Worm (Caenorhabditis elegans): Measurements from ENCODE around the gene F08D12.12.

The F08D12.12 gene

DNA sequence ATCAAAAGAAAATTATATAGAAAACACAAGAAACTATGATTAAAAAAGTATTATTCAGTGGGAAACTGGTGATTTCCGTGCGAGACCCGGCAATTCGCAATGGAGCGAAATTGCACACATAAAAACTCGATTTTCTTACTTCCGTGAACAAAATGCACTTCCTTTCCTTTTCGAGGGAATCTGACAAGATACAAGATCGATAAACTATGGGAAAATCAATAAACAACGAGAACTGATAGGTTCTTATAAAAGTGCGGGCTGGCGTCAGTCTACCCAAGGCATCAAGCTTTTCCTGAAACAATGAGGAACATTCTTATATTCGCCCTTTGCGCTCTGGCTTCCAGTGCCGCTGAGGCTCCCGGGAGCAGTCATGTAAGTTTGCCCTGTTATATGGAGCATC lies 33.9 kb downstream of the F08D12.12 start, which contains the start of gene F29A7.3:
TSS of gene F29A7.3 (plus strand) at position 301 of the 400 bp plus-strand sequence.
- TF ChIP-seq snpc-4 (tag; optimal IDR thresholded peaks at IDR 0.05) = no peak
- TF ChIP-seq nhr-71 (tag; optimal IDR thresholded peaks at IDR 0.05) = no peak
- no peak for TF ChIP-seq zip-4 (GFP tag; optimal IDR thresholded peaks at IDR 0.05)
- TF ChIP-seq ceh-88 (GFP tag; IDR thresholded peaks at IDR 0.05) = no peak
- no peak for TF ChIP-seq fos-1 (tag; optimal IDR thresholded peaks at IDR 0.05)
- TF ChIP-seq tbx-2 (tag; optimal IDR thresholded peaks at IDR 0.05) = no peak
- no peak for TF ChIP-seq nhr-19 (GFP tag; conservative IDR thresholded peaks at IDR 0.05)
- no peak for TF ChIP-seq sptf-1 (tag; optimal IDR thresholded peaks at IDR 0.05)
- TF ChIP-seq unc-30 (tag; optimal IDR thresholded peaks at IDR 0.05) = no peak
- no peak for TF ChIP-seq nhr-237 (tag; optimal IDR thresholded peaks at IDR 0.05)
- TF ChIP-seq fkh-4 (tag; optimal IDR thresholded peaks at IDR 0.05; ENCODE audit: borderline replicate concordance) = no peak
- no peak for TF ChIP-seq elt-3 (tag; optimal IDR thresholded peaks at IDR 0.05)
- no peak for TF ChIP-seq ceh-90 (tag; optimal IDR thresholded peaks at IDR 0.05)
- TF ChIP-seq lin-39 (tag; optimal IDR thresholded peaks at IDR 0.05) = no peak
- no peak for TF ChIP-seq nhr-11 (tag; optimal IDR thresholded peaks at IDR 0.05)
- no peak for TF ChIP-seq jun-1 (tag; optimal IDR thresholded peaks at IDR 0.05)
- TF ChIP-seq rnt-1 (tag; optimal IDR thresholded peaks at IDR 0.05) = no peak
- no peak for TF ChIP-seq dpl-1 (GFP tag; optimal IDR thresholded peaks at IDR 0.05)

DNA sequence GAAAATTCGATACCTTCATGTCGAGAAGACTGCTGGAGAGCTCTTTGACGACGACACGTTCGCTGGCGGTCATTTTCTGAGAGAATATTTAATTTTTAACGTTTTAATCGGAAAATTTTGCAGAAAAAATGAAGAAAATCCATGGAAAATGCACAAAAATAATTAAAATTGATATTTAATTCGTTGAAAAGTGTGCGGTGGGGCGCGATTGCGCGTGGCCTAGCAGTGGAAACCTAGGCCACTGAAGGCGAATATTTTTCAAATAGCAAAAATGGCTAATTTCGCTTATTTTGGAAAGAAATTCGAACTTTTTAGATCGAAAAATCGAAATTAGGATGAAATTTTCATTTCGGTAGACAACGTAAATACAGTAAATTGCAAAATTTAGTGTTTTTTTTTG lies 34.3 kb downstream of the F08D12.12 start, which contains the start of gene F29A7.6:
TSS of gene F29A7.6 (minus strand) at position 76 of the 400 bp plus-strand sequence.
- no peak for TF ChIP-seq hpl-2 (GFP tag; optimal IDR thresholded peaks at IDR 0.05)
- no peak for TF ChIP-seq nhr-28 (tag; optimal IDR thresholded peaks at IDR 0.05)
- peak; percentile 81 for TF ChIP-seq fkh-4 (tag; optimal IDR thresholded peaks at IDR 0.05; ENCODE audit: borderline replicate concordance)
- TF ChIP-seq unc-86 (tag; optimal IDR thresholded peaks at IDR 0.05) = peak; percentile 41
- peak in 1 of 2 experiments; percentile 2 for TF ChIP-seq mdl-1 (tag; optimal IDR thresholded peaks at IDR 0.05)
- peak; percentile 20 for TF ChIP-seq C04F5.9 (tag; optimal IDR thresholded peaks at IDR 0.05)
- peak; percentile 65 to 71 (median 66) for TF ChIP-seq ceh-82 (tag; optimal IDR thresholded peaks at IDR 0.05)
- TF ChIP-seq C34B4.2 (tag; optimal IDR thresholded peaks at IDR 0.05) = no peak
- peak; percentile 46 for TF ChIP-seq C16A3.4 (tag; optimal IDR thresholded peaks at IDR 0.05)
- peak in 1 of 6 experiments; percentile 17 for TF ChIP-seq elt-3 (tag; optimal IDR thresholded peaks at IDR 0.05)
- TF ChIP-seq sup-37 (GFP tag; optimal IDR thresholded peaks at IDR 0.05) = no peak
- TF ChIP-seq aha-1 (tag; optimal IDR thresholded peaks at IDR 0.05) = no peak
- peak; percentile 63 for TF ChIP-seq snu-23 (GFP tag; optimal IDR thresholded peaks at IDR 0.05)
- TF ChIP-seq swsn-7 (tag; optimal IDR thresholded peaks at IDR 0.05) = peak; percentile 67
- peak; percentile 53 for TF ChIP-seq elt-2 (tag; optimal IDR thresholded peaks at IDR 0.05)
- TF ChIP-seq sox-4 (tag; optimal IDR thresholded peaks at IDR 0.05) = peak; percentile 65
- TF ChIP-seq lin-39 (tag; optimal IDR thresholded peaks at IDR 0.05) = peak; percentile 2
- TF ChIP-seq pqm-1 (tag; optimal IDR thresholded peaks at IDR 0.05) = no peak
- TF ChIP-seq jun-1 (tag; optimal IDR thresholded peaks at IDR 0.05) = peak; percentile 36
- TF ChIP-seq irx-1 (tag; optimal IDR thresholded peaks at IDR 0.05) = peak; percentile 78
- no peak for TF ChIP-seq blmp-1 (tag; optimal IDR thresholded peaks at IDR 0.05)
- peak; percentile 86 for TF ChIP-seq ceh-90 (tag; optimal IDR thresholded peaks at IDR 0.05)
- TF ChIP-seq hlh-4 (tag; optimal IDR thresholded peaks at IDR 0.05) = no peak
- no peak for TF ChIP-seq fkh-10 (GFP tag; optimal IDR thresholded peaks at IDR 0.05)
- TF ChIP-seq sptf-1 (tag; optimal IDR thresholded peaks at IDR 0.05) = no peak
- no peak for TF ChIP-seq aly-2 (tag; optimal IDR thresholded peaks at IDR 0.05)
- peak; percentile 67 to 69 for TF ChIP-seq efl-1 (optimal IDR thresholded peaks at IDR 0.05)
- peak; percentile 69 to 92 for TF ChIP-seq efl-1 (GFP tag; optimal IDR thresholded peaks at IDR 0.05 in 1 of 2)
- no peak for TF ChIP-seq nhr-71 (tag; optimal IDR thresholded peaks at IDR 0.05)
- TF ChIP-seq dsc-1 (tag; optimal IDR thresholded peaks at IDR 0.05) = peak; percentile 78
- no peak for TF ChIP-seq nhr-76 (tag; optimal IDR thresholded peaks at IDR 0.05)
- peak; percentile 79 for TF ChIP-seq nhr-90 (tag; optimal IDR thresholded peaks at IDR 0.05; ENCODE audit: poor library complexity)
- TF ChIP-seq skn-1 (tag; optimal IDR thresholded peaks at IDR 0.05) = peak; percentile 41
- TF ChIP-seq xbp-1 (tag; optimal IDR thresholded peaks at IDR 0.05) = peak; percentile 67
- no peak for TF ChIP-seq ceh-8 (GFP tag; optimal IDR thresholded peaks at IDR 0.05)
- TF ChIP-seq pax-3 (tag; optimal IDR thresholded peaks at IDR 0.05) = peak; percentile 69
- TF ChIP-seq nhr-11 (tag; optimal IDR thresholded peaks at IDR 0.05) = no peak
- TF ChIP-seq dpl-1 (GFP tag; optimal IDR thresholded peaks at IDR 0.05) = peak; percentile 14 to 72 (median 69)
- peak; percentile 26 for TF ChIP-seq egl-13 (tag; optimal IDR thresholded peaks at IDR 0.05)
- 0 out of 2 replicates have a peak, but pooled peaks have one; percentile 36 for TF ChIP-seq mab-9 (GFP tag; IDR thresholded peaks at IDR 0.05)
- peak; percentile 65 for TF ChIP-seq nhr-19 (GFP tag; conservative IDR thresholded peaks at IDR 0.05)
- TF ChIP-seq nhr-12 (tag; optimal IDR thresholded peaks at IDR 0.05) = no peak
- TF ChIP-seq isw-1 (GFP tag; IDR thresholded peaks at IDR 0.05) = peak; percentile 50
